Fruit fly (Drosophila melanogaster): ENCODE data around the gene CG7330.
A peak's percentile ranks its signal among the peaks of the same experiment; 100 is the strongest.

Gene CG7330

DNA sequence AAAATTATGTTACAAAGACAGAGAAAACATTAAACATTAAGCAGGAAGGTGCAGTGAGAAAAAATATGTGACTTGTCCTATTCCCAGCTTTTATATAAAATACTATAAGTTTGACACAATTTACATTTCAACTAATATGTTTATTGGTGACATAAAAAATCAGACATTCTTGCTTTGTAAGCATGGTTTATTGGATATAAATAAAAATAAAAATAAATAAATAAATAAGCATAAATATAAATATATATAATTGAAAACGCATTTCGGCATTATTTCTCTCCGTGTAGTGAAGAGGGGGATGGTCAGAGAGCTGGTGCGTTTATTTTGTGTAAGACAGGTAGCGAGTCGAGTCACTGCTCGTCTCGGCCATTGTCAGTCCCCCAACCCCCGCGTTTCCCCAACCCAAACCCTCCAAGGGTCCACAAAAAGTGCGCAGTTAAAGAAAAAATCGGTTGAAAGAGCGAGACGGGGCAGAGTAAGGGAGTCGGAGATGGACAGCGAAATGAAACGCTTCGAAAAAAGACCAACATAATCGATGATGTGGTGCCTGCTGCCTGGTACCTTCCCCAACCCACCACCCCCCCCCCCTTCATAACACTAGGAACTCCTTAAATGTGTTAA lies 44.2 kb downstream of the CG7330 start (continued):
- TF ChIP-seq CG9727 (GFP tag; optimal IDR thresholded peaks at IDR 0.05): peak; percentile 93
- TF ChIP-seq CG9817 (tag; optimal IDR thresholded peaks at IDR 0.05): peak; percentile 60
- peak; percentile 43 to 88 for TF ChIP-seq bsh (GFP tag; optimal IDR thresholded peaks at IDR 0.05)
- TF ChIP-seq CG33557 (GFP tag; optimal IDR thresholded peaks at IDR 0.05): peak; percentile 92
- no peak for TF ChIP-seq Lim3 (GFP tag; IDR thresholded peaks at IDR 0.05)
- TF ChIP-seq CG13424 (tag; optimal IDR thresholded peaks at IDR 0.05): peak; percentile 81
- peak; percentile 54 for TF ChIP-seq ac (GFP tag; optimal IDR thresholded peaks at IDR 0.05)
- TF ChIP-seq Nf-YA (GFP tag; IDR thresholded peaks at IDR 0.05): no peak
- no peak for TF ChIP-seq Ets65A (GFP tag)
- no peak for TF ChIP-seq Myb (GFP tag; optimal IDR thresholded peaks at IDR 0.05)
- no peak for TF ChIP-seq sr (GFP tag; IDR thresholded peaks at IDR 0.05)
- TF ChIP-seq kni (GFP tag; optimal IDR thresholded peaks at IDR 0.05): peak; percentile 50
- TF ChIP-seq CG1647 (GFP tag; optimal IDR thresholded peaks at IDR 0.05): no peak
- TF ChIP-seq CG8478 (optimal IDR thresholded peaks at IDR 0.05): no peak
- TF ChIP-seq Hr3 (GFP tag; optimal IDR thresholded peaks at IDR 0.05): peak; percentile 81
- TF ChIP-seq peb (GFP tag; IDR thresholded peaks at IDR 0.05): no peak
- TF ChIP-seq grau (tag; optimal IDR thresholded peaks at IDR 0.05): peak; percentile 87
- TF ChIP-seq CG13624 (GFP tag; optimal IDR thresholded peaks at IDR 0.05): no peak
- TF ChIP-seq sens-2 (GFP tag; IDR thresholded peaks at IDR 0.05): no peak; the same call in 1 of the 2 replicates
- peak; percentile 55 for TF ChIP-seq CG3407 (GFP tag; optimal IDR thresholded peaks at IDR 0.05)
- no peak for TF ChIP-seq disco-r (GFP tag; optimal IDR thresholded peaks at IDR 0.05)
- peak; percentile 40; the same call in 1 of the 2 replicates for TF ChIP-seq CG14667 (GFP tag; IDR thresholded peaks at IDR 0.05)
- TF ChIP-seq TFAM (GFP tag; optimal IDR thresholded peaks at IDR 0.05): no peak
- peak; percentile 40; the same call in 1 of the 2 replicates for TF ChIP-seq E2f2 (GFP tag; IDR thresholded peaks at IDR 0.05)
- peak; percentile 43; the same call in 1 of the 2 replicates for TF ChIP-seq CG8765 (GFP tag; IDR thresholded peaks at IDR 0.05)
- no peak for TF ChIP-seq ash1 (GFP tag; optimal IDR thresholded peaks at IDR 0.05)
- TF ChIP-seq CG7928 (GFP tag; optimal IDR thresholded peaks at IDR 0.05): no peak
- TF ChIP-seq crol (GFP tag; IDR thresholded peaks at IDR 0.05): peak; percentile 72
- no peak for TF ChIP-seq dan (GFP tag; IDR thresholded peaks at IDR 0.05)
- TF ChIP-seq CG32767 (GFP tag; IDR thresholded peaks at IDR 0.05): 0 out of 2 replicates have a peak, but pooled peaks have one; percentile 19
- TF ChIP-seq CG3065 (GFP tag; optimal IDR thresholded peaks at IDR 0.05): peak; percentile 50
- 0 out of 2 replicates have a peak, but pooled peaks have one; percentile 21 for TF ChIP-seq CG6272 (GFP tag; IDR thresholded peaks at IDR 0.05)
- TF ChIP-seq row (GFP tag; IDR thresholded peaks at IDR 0.05): peak; percentile 80
- TF ChIP-seq wor (GFP tag; IDR thresholded peaks at IDR 0.05): 0 out of 2 replicates have a peak, but pooled peaks have one; percentile 42
- TF ChIP-seq CG9876 (GFP tag; optimal IDR thresholded peaks at IDR 0.05): no peak
- peak; percentile 23 for TF ChIP-seq Fer2 (tag; optimal IDR thresholded peaks at IDR 0.05)
- TF ChIP-seq Aef1 (GFP tag; IDR thresholded peaks at IDR 0.05): peak; percentile 50; the same call in 2 of the 3 replicates
- TF ChIP-seq CG30431 (GFP tag; optimal IDR thresholded peaks at IDR 0.05): peak; percentile 46
- peak; percentile 82 for TF ChIP-seq CG6254 (GFP tag; optimal IDR thresholded peaks at IDR 0.05)
- no peak for TF ChIP-seq NFAT (GFP tag; IDR thresholded peaks at IDR 0.05)
- TF ChIP-seq lab (GFP tag; optimal IDR thresholded peaks at IDR 0.05): peak; percentile 81
- TF ChIP-seq CG7839 (tag; optimal IDR thresholded peaks at IDR 0.05): peak; percentile 89
- TF ChIP-seq Sry-β (GFP tag; optimal IDR thresholded peaks at IDR 0.05): peak; percentile 30
- TF ChIP-seq CoRest (tag; optimal IDR thresholded peaks at IDR 0.05): peak; percentile 89
- TF ChIP-seq ase (GFP tag; IDR thresholded peaks at IDR 0.05): no peak; the same call in 2 of the 3 replicates
- TF ChIP-seq CG8089 (GFP tag; optimal IDR thresholded peaks at IDR 0.05): no peak
- peak; percentile 63 for TF ChIP-seq HHEX (GFP tag; optimal IDR thresholded peaks at IDR 0.05)
- no peak for TF ChIP-seq CG12071 (GFP tag; optimal IDR thresholded peaks at IDR 0.05)
- peak; percentile 75 for TF ChIP-seq lmd (GFP tag; IDR thresholded peaks at IDR 0.05)
- TF ChIP-seq sima (GFP tag; optimal IDR thresholded peaks at IDR 0.05): no peak
- no peak for TF ChIP-seq unc-4 (GFP tag; IDR thresholded peaks at IDR 0.05; ENCODE audit: partially characterized antibody)

All from whole organism, embryonic.